Fruit fly (Drosophila melanogaster) whole organism, pupa: ENCODE data around the gene tsg.

Experiments used
- CG10348 ChIP-seq: fragments of 200-800 bp; sonication (Bioruptor generic); IDR thresholded peaks from 2 replicates; pipeline ENCODE4 v1.3.6; 2022; ENCODE audit warnings: missing biosample characterization, missing genetic modification characterization
- CG12605 ChIP-seq: fragments of 200-800 bp; sonication (Bioruptor generic); IDR thresholded peaks from 2 replicates; pipeline ENCODE4 v1.3.6; 2022; ENCODE audit warnings: missing biosample characterization, missing genetic modification characterization
- CG13204 ChIP-seq: fragments of 200-800 bp; sonication (Bioruptor generic); optimal IDR thresholded peaks from 2 replicates; lab custom pipeline; 2018; ENCODE audit warnings: missing biosample characterization, mild to moderate bottlenecking, missing genetic modification characterization, moderate library complexity
- CG14655 ChIP-seq: fragments of 200-800 bp; sonication (Bioruptor generic); optimal IDR thresholded peaks from 3 replicates; lab custom pipeline; 2017; ENCODE audit warnings: mild to moderate bottlenecking, missing biosample characterization, missing genetic modification reagents, missing genetic modification characterization
- CG15710 ChIP-seq: fragments of 200-800 bp; sonication (Bioruptor generic); optimal IDR thresholded peaks from 2 replicates; lab custom pipeline; 2018; ENCODE audit warnings: missing biosample characterization, mild to moderate bottlenecking, missing genetic modification characterization, moderate library complexity
- CG17806 ChIP-seq: fragments of 200-800 bp; sonication (Bioruptor generic); optimal IDR thresholded peaks from 2 replicates; lab custom pipeline; 2018; ENCODE audit warnings: missing biosample characterization, mild to moderate bottlenecking, missing genetic modification characterization, moderate library complexity
- CG32121 ChIP-seq: fragments of 200-800 bp; sonication (Bioruptor generic); IDR thresholded peaks from 2 replicates; pipeline ENCODE4 v1.3.6; 2022; ENCODE audit warnings: missing biosample characterization, missing genetic modification characterization
- CG4496 ChIP-seq: fragments of 200-800 bp; sonication (Bioruptor generic); IDR thresholded peaks from 3 replicates; pipeline ENCODE4 v1.3.6; 2022; ENCODE audit warnings: missing biosample characterization, missing genetic modification characterization
- CG8159 ChIP-seq: fragments of 200-800 bp; sonication (Bioruptor generic); optimal IDR thresholded peaks from 3 replicates; lab custom pipeline; 2018; ENCODE audit warnings: missing biosample characterization, mild to moderate bottlenecking, missing genetic modification characterization, moderate library complexity
- CG9948 ChIP-seq: fragments of 200-800 bp; sonication (Bioruptor generic); optimal IDR thresholded peaks from 2 replicates; lab custom pipeline; 2018; ENCODE audit warnings: missing biosample characterization, mild to moderate bottlenecking, missing genetic modification characterization, moderate library complexity
- D1 ChIP-seq: fragments of 200-800 bp; sonication (Bioruptor generic); optimal IDR thresholded peaks from 2 replicates; lab custom pipeline; 2018; ENCODE audit warnings: missing biosample characterization, mild to moderate bottlenecking, missing genetic modification characterization, moderate library complexity
- Ets98B ChIP-seq: fragments of 200-800 bp; sonication (Bioruptor generic); IDR thresholded peaks from 2 replicates; pipeline ENCODE4 v1.3.6; 2022; ENCODE audit warnings: missing biosample characterization, missing genetic modification characterization
- Pif1A ChIP-seq: fragments of 200-800 bp; sonication (Bioruptor generic); optimal IDR thresholded peaks from 3 replicates; lab custom pipeline; 2016; ENCODE audit warnings: missing biosample characterization, missing genetic modification characterization
- Pif1B ChIP-seq: fragments of 200-800 bp; sonication (Bioruptor generic); optimal IDR thresholded peaks from 3 replicates; lab custom pipeline; 2016; ENCODE audit warnings: missing biosample characterization, missing genetic modification characterization
- Snoo ChIP-seq: fragments of 200-800 bp; sonication (Bioruptor generic); optimal IDR thresholded peaks from 3 replicates; lab custom pipeline; 2017; ENCODE audit warnings: missing biosample characterization, mild to moderate bottlenecking, missing genetic modification characterization, inconsistent platforms
- gl ChIP-seq: fragments of 200-800 bp; sonication (Bioruptor generic); optimal IDR thresholded peaks from 2 replicates; lab custom pipeline; 2018; ENCODE audit warnings: missing biosample characterization, mild to moderate bottlenecking, missing genetic modification characterization
- rn ChIP-seq: fragments of 200-800 bp; sonication (Bioruptor generic); IDR thresholded peaks from 2 replicates; pipeline ENCODE4 v1.3.6; 2022; ENCODE audit warnings: missing biosample characterization, missing genetic modification characterization

The tsg gene

DNA sequence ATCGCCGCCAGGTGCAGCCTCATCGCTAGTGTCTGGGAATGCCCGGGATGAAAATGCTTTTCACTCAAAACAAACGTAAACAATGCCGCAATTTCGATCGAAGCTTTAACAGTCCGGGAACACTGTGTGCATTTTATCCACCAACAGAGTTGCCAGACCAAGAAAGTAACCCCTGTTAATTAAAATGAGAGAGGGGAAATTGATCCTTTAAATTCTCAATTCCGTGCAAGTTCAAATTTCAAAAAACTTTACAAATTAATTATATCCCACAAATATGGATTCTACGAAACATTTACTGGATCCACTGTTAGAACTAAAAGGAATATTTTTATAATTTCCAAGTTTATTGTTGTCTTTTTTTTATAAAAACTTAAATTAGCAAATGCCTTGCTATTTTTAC is 1.1 kb downstream of the tsg start, which contains the start of gene gd:
Gene gd, minus strand, starts transcription at position 101 of the 400 bp plus-strand sequence.
- no peak for TF ChIP-seq Snoo (tag; lab: Kevin White, UChicago)
- no peak for TF ChIP-seq CG9948 (tag; lab: Kevin White, UChicago)
- no peak for TF ChIP-seq CG13204 (GFP tag; lab: Kevin White, UChicago)
- TF ChIP-seq CG14655, result no peak
- TF ChIP-seq CG32121 (GFP tag; lab: Robert Waterston, UW), result no peak

DNA sequence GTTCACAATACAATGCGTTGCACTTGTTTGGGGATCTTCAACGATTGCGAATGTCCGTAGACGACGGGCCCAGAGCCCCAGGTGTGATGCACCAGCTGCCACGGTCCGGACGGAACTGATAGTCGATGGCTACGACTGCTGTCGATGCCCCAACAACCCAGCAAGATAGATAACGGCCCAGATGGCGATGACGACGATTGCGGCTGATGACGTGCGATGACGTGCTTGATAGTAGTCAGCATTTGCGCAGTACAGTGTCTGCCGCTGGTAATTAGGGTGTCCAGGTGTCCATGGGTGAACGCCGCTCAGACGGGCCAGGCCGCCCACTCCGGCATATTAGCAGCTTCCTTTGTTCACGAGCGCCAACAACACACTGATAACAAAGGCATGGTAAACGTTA is 3.8 kb downstream of the tsg start, which contains the start of gene cac:
Gene cac, minus strand, starts transcription at position 101 of the 400 bp plus-strand sequence.
- no peak for TF ChIP-seq Pif1B (GFP tag; lab: Kevin White, UChicago)
- no peak for TF ChIP-seq rn (GFP tag; lab: Robert Waterston, UW)
- TF ChIP-seq Ets98B (GFP tag; lab: Robert Waterston, UW), result no peak
- TF ChIP-seq CG8159 (tag; lab: Kevin White, UChicago), result no peak
- TF ChIP-seq CG15710 (tag; lab: Kevin White, UChicago), result no peak
- TF ChIP-seq CG13204 (GFP tag; lab: Kevin White, UChicago), result no peak
- no peak for TF ChIP-seq CG17806
- TF ChIP-seq CG12605, result no peak
- no peak for TF ChIP-seq D1 (tag; lab: Kevin White, UChicago)
- TF ChIP-seq CG9948 (tag; lab: Kevin White, UChicago), result no peak
- TF ChIP-seq CG32121 (GFP tag; lab: Robert Waterston, UW), result no peak
- TF ChIP-seq gl (tag; lab: Kevin White, UChicago), result no peak
- no peak for TF ChIP-seq Snoo (tag; lab: Kevin White, UChicago)
- no peak for TF ChIP-seq Pif1A
- no peak for TF ChIP-seq CG14655
- TF ChIP-seq CG10348 (GFP tag; lab: Robert Waterston, UW), result no peak
- no peak for TF ChIP-seq CG4496 (GFP tag; lab: Robert Waterston, UW)

DNA sequence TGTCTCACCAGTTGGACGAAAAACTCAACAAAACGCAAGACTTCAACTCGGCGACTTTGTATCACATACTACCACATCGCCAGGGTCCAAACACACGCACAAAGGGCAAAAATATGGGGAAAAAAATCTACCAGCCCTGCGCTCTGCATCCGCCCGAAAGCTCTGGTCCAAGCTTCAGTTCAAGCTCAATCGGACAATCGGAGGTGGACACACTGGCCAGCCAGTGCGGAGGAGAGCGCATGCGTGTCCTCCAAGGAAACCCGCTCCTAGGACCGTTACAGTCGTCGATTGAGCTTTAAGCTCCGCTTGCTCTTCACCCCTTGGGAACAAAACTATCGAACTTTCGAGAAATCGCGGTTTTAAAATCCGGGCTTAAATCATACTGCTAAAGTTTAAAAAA is 4.9 kb downstream of the tsg start:
- TF ChIP-seq Ets98B (GFP tag; lab: Robert Waterston, UW) (no peak), CG9948 (tag; lab: Kevin White, UChicago) (no peak)
- TF ChIP-seq, all 21 proteins: peak for 0
